Worm (Caenorhabditis elegans) whole organism, L4 larva: ENCODE data around the gene F58F6.6.
A peak's percentile ranks its signal among the peaks of the same experiment; 100 is the strongest.

ENCODE experiments used
- F37D6.2 ChIP-seq: sonication (generic microtip); optimal IDR thresholded peaks from 2 replicates; lab custom pipeline; 2016; ENCODE audit warnings: mild to moderate bottlenecking, missing genetic modification characterization, missing compliant biosample characterization
- F44E2.7 ChIP-seq: fragments of 200-800 bp; sonication (Bioruptor generic); IDR thresholded peaks from 2 replicates; pipeline ENCODE4 v2.1.2; 2022; ENCODE audit warnings: missing genetic modification characterization, missing compliant biosample characterization
- Y48G9A.11 ChIP-seq: fragments of 200-800 bp; sonication (Bioruptor generic); IDR thresholded peaks from 2 replicates; pipeline ENCODE4 v1.3.6; 2022; ENCODE audit warnings: missing genetic modification reagents, missing genetic modification characterization, missing compliant biosample characterization
- Y75B8A.6 ChIP-seq: fragments of 200-800 bp; sonication (Bioruptor generic); IDR thresholded peaks from 2 replicates; pipeline ENCODE4 v1.3.6; 2022; ENCODE audit warnings: missing genetic modification reagents, missing genetic modification characterization, missing compliant biosample characterization
- aly-2 ChIP-seq: sonication (generic microtip); optimal IDR thresholded peaks from 2 replicates; lab custom pipeline; 2018; ENCODE audit warnings: missing biosample characterization, missing genetic modification characterization
- attf-4 ChIP-seq: sonication (generic microtip); optimal IDR thresholded peaks from 3 replicates; lab custom pipeline; 2017; ENCODE audit warnings: missing biosample characterization, missing genetic modification characterization
- ces-1 ChIP-seq: fragments of 150-350 bp; sonication (generic microtip); optimal IDR thresholded peaks from 4 replicates; lab custom pipeline; 2014; ENCODE audit warnings: missing biosample characterization, missing genetic modification reagents, missing genetic modification characterization
- daf-16 ChIP-seq, 3 experiments: sonication (generic microtip); optimal IDR thresholded peaks; 2 replicates each; lab custom pipeline; 2016 to 2017; ENCODE audit warnings: missing genetic modification characterization in 3 of 3, missing genetic modification reagents in 3 of 3, mild to moderate bottlenecking in 2 of 3, missing compliant biosample characterization in 2 of 3, missing biosample characterization in 1 of 3, moderate library complexity in 1 of 3
- daf-19 ChIP-seq: fragments of 200-800 bp; sonication (Bioruptor generic); conservative IDR thresholded peaks from 2 replicates; pipeline ENCODE4 v1.3.6; 2022; ENCODE audit warnings: missing genetic modification characterization, missing compliant biosample characterization
- daf-8 ChIP-seq: fragments of 200-800 bp; sonication (Bioruptor generic); IDR thresholded peaks from 2 replicates; pipeline ENCODE4 v1.3.6; 2022; ENCODE audit warnings: missing genetic modification characterization, missing compliant biosample characterization
- dmd-9 ChIP-seq: fragments of 200-800 bp; sonication (Bioruptor generic); IDR thresholded peaks from 2 replicates; pipeline ENCODE4 v1.3.6; 2022; ENCODE audit warnings: missing genetic modification reagents, missing genetic modification characterization, missing compliant biosample characterization
- dpl-1 ChIP-seq: fragments of 150-350 bp; optimal IDR thresholded peaks from 2 replicates; lab custom pipeline; 2014; ENCODE audit warnings: missing biosample characterization, missing genetic modification reagents, missing genetic modification characterization
- egl-27 ChIP-seq: sonication (generic microtip); optimal IDR thresholded peaks from 3 replicates; lab custom pipeline; 2017; ENCODE audit warnings: missing biosample characterization, missing genetic modification reagents, missing genetic modification characterization
- hif-1 ChIP-seq, 2 experiments: sonication (generic microtip); optimal IDR thresholded peaks; 2 replicates each; lab custom pipeline; 2016 to 2017; ENCODE audit warnings: missing compliant biosample characterization in 2 of 2, missing genetic modification characterization in 2 of 2, missing genetic modification reagents in 2 of 2, missing genotype in 2 of 2, mild to moderate bottlenecking in 1 of 2
- hlh-11 ChIP-seq: fragments of 200-800 bp; sonication (Bioruptor generic); optimal IDR thresholded peaks from 2 replicates; lab custom pipeline; 2018; ENCODE audit warnings: mild to moderate bottlenecking, missing genetic modification characterization, missing compliant biosample characterization
- hmg-1.1 ChIP-seq: fragments of 200-800 bp; sonication (Bioruptor generic); IDR thresholded peaks from 2 replicates; pipeline ENCODE4 v1.3.6; 2022; ENCODE audit warnings: missing genetic modification reagents, missing genetic modification characterization, missing compliant biosample characterization
- jun-1 ChIP-seq: fragments of 150-350 bp; optimal IDR thresholded peaks from 2 replicates; lab custom pipeline; 2014; ENCODE audit warnings: missing biosample characterization, missing genetic modification reagents, missing genetic modification characterization
- lim-7 ChIP-seq: fragments of 200-800 bp; sonication (Bioruptor generic); IDR thresholded peaks from 2 replicates; pipeline ENCODE4 v1.3.6; 2022; ENCODE audit warnings: missing genetic modification characterization, missing compliant biosample characterization
- lin-1 ChIP-seq: fragments of 200-800 bp; sonication (Bioruptor generic); IDR thresholded peaks from 2 replicates; pipeline ENCODE4 v1.3.6; 2022; ENCODE audit warnings: missing genetic modification reagents, missing genetic modification characterization, missing compliant biosample characterization
- lin-13 ChIP-seq: fragments of 150-350 bp; optimal IDR thresholded peaks from 2 replicates; lab custom pipeline; 2014; ENCODE audit warnings: missing biosample characterization, missing genetic modification reagents, missing genetic modification characterization
- lin-38 ChIP-seq: fragments of 200-800 bp; sonication (Bioruptor generic); IDR thresholded peaks from 2 replicates; pipeline ENCODE4 v1.3.6; 2022; ENCODE audit warnings: missing genetic modification reagents, missing genetic modification characterization, missing compliant biosample characterization
- lin-39 ChIP-seq: fragments of 150-350 bp; optimal IDR thresholded peaks from 2 replicates; lab custom pipeline; 2014; ENCODE audit warnings: missing biosample characterization, missing genetic modification reagents, missing genetic modification characterization
- mdt-29 ChIP-seq: fragments of 200-800 bp; sonication (Bioruptor generic); IDR thresholded peaks from 2 replicates; pipeline ENCODE4 v1.3.6; 2022; ENCODE audit warnings: missing genetic modification reagents, missing genetic modification characterization, missing compliant biosample characterization
- nhr-102 ChIP-seq: sonication (generic microtip); optimal IDR thresholded peaks from 2 replicates; lab custom pipeline; 2016; ENCODE audit warnings: mild to moderate bottlenecking, missing genetic modification characterization, moderate library complexity, missing compliant biosample characterization
- nhr-42 ChIP-seq: fragments of 200-800 bp; sonication (Bioruptor generic); IDR thresholded peaks from 2 replicates; pipeline ENCODE4 v1.3.6; 2022; ENCODE audit warnings: missing genetic modification characterization, missing compliant biosample characterization
- nhr-6 ChIP-seq: fragments of 150-350 bp; optimal IDR thresholded peaks from 2 replicates; lab custom pipeline; 2014; ENCODE audit warnings: missing biosample characterization, missing genetic modification characterization
- pha-4 ChIP-seq, 2 experiments: fragments of 150-350 bp in 1 of 2; fragments of 200-800 bp in 1 of 2; sonication (Bioruptor generic) in 1 of 2; IDR thresholded peaks in 1 of 2; optimal IDR thresholded peaks in 1 of 2; 2 replicates each; pipeline versions ENCODE4 v1.3.6 to Lab custom; 2014 to 2022; ENCODE audit warnings: missing genetic modification characterization in 2 of 2, missing genetic modification reagents in 2 of 2, missing biosample characterization in 1 of 2, missing compliant biosample characterization in 1 of 2
- php-3 ChIP-seq: fragments of 200-800 bp; sonication (Bioruptor generic); IDR thresholded peaks from 2 replicates; pipeline ENCODE4 v1.3.6; 2022; ENCODE audit warnings: missing genetic modification reagents, missing genetic modification characterization, missing compliant biosample characterization
- set-16 ChIP-seq: fragments of 200-800 bp; sonication (Bioruptor generic); IDR thresholded peaks from 2 replicates; pipeline ENCODE4 v1.3.6; 2022; ENCODE audit warnings: missing genetic modification reagents, missing genetic modification characterization, missing compliant biosample characterization
- snpc-1.2 ChIP-seq: fragments of 200-800 bp; sonication (Bioruptor generic); IDR thresholded peaks from 2 replicates; pipeline ENCODE4 v1.3.6; 2022; ENCODE audit warnings: missing genetic modification reagents, missing genetic modification characterization, missing compliant biosample characterization
- snpc-4 ChIP-seq: fragments of 150-350 bp; optimal IDR thresholded peaks from 2 replicates; lab custom pipeline; 2014; ENCODE audit warnings: missing biosample characterization, missing genetic modification characterization
- tra-1 ChIP-seq: fragments of 200-800 bp; sonication (Bioruptor generic); IDR thresholded peaks from 2 replicates; pipeline ENCODE4 v1.3.6; 2022; ENCODE audit warnings: missing genetic modification reagents, missing genetic modification characterization, missing compliant biosample characterization
- unc-130 ChIP-seq: sonication (generic microtip); optimal IDR thresholded peaks from 2 replicates; lab custom pipeline; 2016; ENCODE audit warnings: missing genetic modification reagents, missing genetic modification characterization, missing compliant biosample characterization
- zfp-2 ChIP-seq: sonication (generic microtip); optimal IDR thresholded peaks from 2 replicates; lab custom pipeline; 2016; ENCODE audit warnings: mild to moderate bottlenecking, missing genetic modification characterization, missing compliant biosample characterization
- zfp-3 ChIP-seq: fragments of 200-800 bp; sonication (Bioruptor generic); conservative IDR thresholded peaks from 2 replicates; pipeline ENCODE4 v1.3.6; 2022; ENCODE audit warnings: missing genetic modification reagents, missing genetic modification characterization, missing compliant biosample characterization

Gene F58F6.6

DNA sequence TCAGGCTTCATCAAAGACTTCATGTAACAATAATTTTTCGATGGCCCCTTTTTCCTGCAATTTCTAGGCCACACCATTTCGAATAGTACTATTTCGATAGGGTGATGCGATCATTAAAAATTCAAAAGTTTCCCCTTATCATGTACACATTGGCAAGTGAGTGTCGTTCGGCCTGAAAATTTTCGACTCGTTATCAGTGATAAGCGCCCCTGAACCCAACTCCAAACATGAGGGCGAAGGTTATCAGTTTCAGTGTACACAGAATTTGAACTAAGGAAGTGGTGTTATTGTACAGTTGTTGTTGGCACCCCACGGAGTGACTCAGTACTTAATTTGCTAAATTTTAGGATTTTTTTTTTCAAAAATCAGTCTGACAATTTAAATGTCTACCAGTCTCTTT, 38.1 kb downstream of the F58F6.6 start (continued):
- TF ChIP-seq Y75B8A.6 (GFP tag; lab: Robert Waterston, UW) = no peak

DNA sequence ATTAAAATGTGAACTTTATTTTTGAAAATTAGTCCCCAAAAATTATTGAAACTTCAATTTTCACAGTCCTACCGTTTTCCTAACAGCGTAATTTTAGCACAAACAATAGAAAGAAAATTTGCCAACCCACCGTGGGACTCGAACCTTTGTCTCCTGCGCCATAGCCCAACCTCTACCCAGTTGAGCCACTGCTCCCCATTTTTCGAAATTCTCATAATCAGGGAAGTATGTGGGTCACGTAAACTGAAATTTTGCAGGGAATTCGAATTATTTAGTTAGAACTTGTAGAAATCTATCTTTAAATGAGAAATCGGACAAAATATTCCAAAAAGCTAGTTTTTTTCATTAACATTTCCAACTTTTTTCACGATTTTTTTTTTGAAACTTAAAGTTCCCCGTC, 39.5 kb downstream of the F58F6.6 start:
- no peak for TF ChIP-seq nhr-102 (tag; lab: Kevin White, UChicago)
- TF ChIP-seq Y48G9A.11 = no peak
- TF ChIP-seq daf-19 = no peak
- TF ChIP-seq aly-2 (tag; lab: Kevin White, UChicago) = no peak
- no peak for TF ChIP-seq lim-7 (GFP tag; lab: Robert Waterston, UW)
- no peak for TF ChIP-seq ces-1 (GFP tag; lab: Kevin White, UChicago)
- TF ChIP-seq pha-4 (GFP tag; IDR thresholded peaks at IDR 0.05; lab: Robert Waterston, UW) = no peak
- no peak for TF ChIP-seq pha-4 (tag; optimal IDR thresholded peaks at IDR 0.05; lab: Kevin White, UChicago)
- TF ChIP-seq lin-39 (tag; lab: Kevin White, UChicago) = no peak
- no peak for TF ChIP-seq hlh-11 (tag; lab: Kevin White, UChicago)
- no peak for TF ChIP-seq attf-4 (tag; lab: Kevin White, UChicago)
- no peak for TF ChIP-seq F37D6.2 (tag; lab: Kevin White, UChicago)
- no peak for TF ChIP-seq dpl-1 (GFP tag; lab: Kevin White, UChicago)
- no peak for TF ChIP-seq egl-27 (tag; lab: Kevin White, UChicago)

DNA sequence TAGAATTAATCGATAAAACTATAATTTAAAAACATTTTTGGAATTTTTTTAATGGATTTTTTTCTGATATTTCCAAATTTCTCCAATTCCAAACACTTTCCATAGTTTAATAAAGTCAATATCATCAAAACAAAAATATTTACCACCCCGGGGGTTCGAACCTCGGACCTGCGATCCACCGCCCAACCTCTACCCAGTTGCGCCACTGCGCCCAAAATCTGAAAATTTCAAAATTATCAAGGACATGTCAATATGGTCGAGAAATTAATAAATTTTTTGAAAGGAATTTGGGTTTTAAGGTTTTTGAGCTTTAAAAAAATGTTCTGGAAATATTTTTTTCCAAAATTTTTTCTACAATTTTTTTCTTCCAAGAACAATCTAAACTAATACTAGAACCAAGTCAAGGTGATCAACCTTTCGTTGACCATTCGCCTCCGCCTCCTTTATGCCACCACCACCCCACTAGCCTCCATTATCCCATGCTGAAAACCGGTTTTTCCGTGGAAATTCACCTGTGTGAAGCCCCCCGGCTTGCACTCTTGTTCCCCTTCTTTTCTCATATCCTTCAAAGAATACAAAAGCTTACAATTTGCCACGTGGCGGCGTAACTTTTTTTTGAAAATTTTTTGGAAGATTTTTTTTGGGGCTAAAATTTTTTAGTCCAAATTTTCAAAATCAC, 40.8 kb downstream of the F58F6.6 start:
- TF ChIP-seq hmg-1.1 (GFP tag; lab: Robert Waterston, UW) (0 out of 2 replicates have a peak, but pooled peaks have one; percentile 10), lin-38 (GFP tag; lab: Robert Waterston, UW) (0 out of 2 replicates have a peak, but pooled peaks have one; percentile 21), nhr-42 (no peak)

DNA sequence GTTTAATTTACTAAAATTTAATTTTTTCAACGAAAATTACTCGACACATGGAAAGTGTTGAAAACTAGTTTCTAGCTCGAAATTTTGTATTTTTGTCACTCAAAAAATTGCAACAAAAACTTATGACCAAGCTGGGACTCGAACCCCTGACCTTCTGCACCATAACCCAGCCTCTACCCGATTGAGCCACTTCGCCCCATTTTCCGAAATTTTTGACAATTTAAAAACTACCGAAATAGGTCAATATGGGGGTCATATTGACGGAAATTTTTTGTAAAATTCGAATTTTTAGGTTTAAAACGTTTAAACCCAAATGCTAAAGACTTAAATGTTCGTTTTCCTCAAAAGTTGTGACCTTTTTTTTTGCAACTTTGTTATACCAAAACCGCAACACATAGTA, 44.6 kb downstream of the F58F6.6 start:
- no peak for TF ChIP-seq dmd-9 (GFP tag; lab: Robert Waterston, UW)
- no peak for TF ChIP-seq snpc-4 (tag; lab: Kevin White, UChicago)
- TF ChIP-seq hif-1 (tag; optimal IDR thresholded peaks at IDR 0.05; lab: Kevin White, UChicago) = no peak
- no peak for TF ChIP-seq zfp-2 (tag; lab: Kevin White, UChicago)
- TF ChIP-seq snpc-1.2 = no peak
- no peak for TF ChIP-seq tra-1 (GFP tag; lab: Robert Waterston, UW)
- no peak for TF ChIP-seq zfp-3 (GFP tag; lab: Robert Waterston, UW)
- no peak for TF ChIP-seq mdt-29
- TF ChIP-seq php-3 (GFP tag; lab: Robert Waterston, UW) = no peak
- no peak for TF ChIP-seq attf-4 (tag; lab: Kevin White, UChicago)
- TF ChIP-seq jun-1 (tag; lab: Kevin White, UChicago) = no peak
- no peak for TF ChIP-seq lin-13 (GFP tag; lab: Kevin White, UChicago)
- TF ChIP-seq lin-1 (GFP tag; lab: Robert Waterston, UW) = no peak
- TF ChIP-seq unc-130 = no peak
- TF ChIP-seq nhr-6 (tag; lab: Kevin White, UChicago) = no peak
- no peak for TF ChIP-seq daf-8 (GFP tag; lab: Robert Waterston, UW)

DNA sequence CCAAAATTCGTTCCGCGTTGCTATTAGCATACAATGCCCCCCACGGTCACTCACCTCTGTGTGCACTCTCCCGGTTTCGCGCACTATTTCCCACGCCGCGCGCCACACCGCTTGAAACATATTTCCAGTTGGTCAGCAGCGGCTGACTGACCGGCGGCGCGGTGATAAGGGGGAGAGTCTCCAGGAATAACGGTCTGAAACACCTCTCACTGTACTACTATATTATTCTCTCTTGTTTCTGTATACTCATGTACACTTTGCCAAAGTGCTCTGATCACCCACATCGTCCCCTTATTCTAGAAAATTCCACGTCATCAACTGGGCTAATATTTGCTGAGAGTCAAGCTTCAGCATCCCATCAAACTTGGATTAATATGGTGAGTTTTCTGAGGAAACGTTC, 45.0 kb downstream of the F58F6.6 start, which contains the start of gene nhr-41:
nhr-41 (plus strand) TSS at position 301 of the 400 bp plus-strand sequence.
- TF ChIP-seq set-16 (peak; percentile 38; the same call in 1 of the 2 replicates), daf-16 (GFP tag; optimal IDR thresholded peaks at IDR 0.05; lab: Kevin White, UChicago) (no peak), daf-16 (tag; optimal IDR thresholded peaks at IDR 0.05; lab: Kevin White, UChicago) (peak; percentile 4), hlh-11 (tag; lab: Kevin White, UChicago) (peak; percentile 33), F44E2.7 (GFP tag; lab: Robert Waterston, UW) (no peak)
- TF ChIP-seq, all 104 proteins: peak for 3
